Worm (Caenorhabditis elegans) whole organism, midembryonic: Measurements from ENCODE around the gene rcd-1.

ENCODE experiments used
- T22C8.4 ChIP-seq: fragments of 200-800 bp; sonication (Bioruptor generic); IDR thresholded peaks from 2 replicates; pipeline ENCODE4 v1.3.6; 2022; ENCODE audit warnings: missing genetic modification characterization, missing compliant biosample characterization
- cog-1 ChIP-seq: sonication (generic microtip); optimal IDR thresholded peaks from 2 replicates; lab custom pipeline; 2016; ENCODE audit warnings: missing genetic modification characterization, missing compliant biosample characterization
- flt-1 ChIP-seq: fragments of 200-800 bp; sonication (Bioruptor generic); IDR thresholded peaks from 2 replicates; pipeline ENCODE4 v1.3.6; 2022; ENCODE audit warnings: missing genetic modification characterization, missing compliant biosample characterization
- klf-2 ChIP-seq: fragments of 200-800 bp; sonication (Bioruptor generic); conservative IDR thresholded peaks from 2 replicates; pipeline ENCODE4 v1.3.6; 2022; ENCODE audit warnings: missing genetic modification reagents, missing genetic modification characterization, missing compliant biosample characterization
- med-1 ChIP-seq: sonication (generic microtip); optimal IDR thresholded peaks from 2 replicates; lab custom pipeline; 2017; ENCODE audit warnings: missing genetic modification characterization, mild to moderate bottlenecking, missing compliant biosample characterization, antibody characterized with exemption, missing genetic modification reagents; ENCODE audit not compliant: insufficient read depth
- ref-1 ChIP-seq: fragments of 200-800 bp; sonication (Bioruptor generic); conservative IDR thresholded peaks from 2 replicates; pipeline ENCODE4 v1.3.6; 2022; ENCODE audit warnings: missing genetic modification reagents, missing genetic modification characterization, missing compliant biosample characterization
- tab-1 ChIP-seq: fragments of 200-800 bp; sonication (Bioruptor generic); IDR thresholded peaks from 2 replicates; pipeline ENCODE4 v1.3.6; 2022; ENCODE audit warnings: missing genetic modification characterization, missing compliant biosample characterization
- ztf-23 ChIP-seq: fragments of 200-800 bp; sonication (Bioruptor generic); IDR thresholded peaks from 2 replicates; pipeline ENCODE4 v1.3.6; 2022; ENCODE audit warnings: missing genetic modification reagents, missing genetic modification characterization, missing compliant biosample characterization
- ztf-29 ChIP-seq: fragments of 200-800 bp; sonication (Bioruptor generic); IDR thresholded peaks from 2 replicates; pipeline ENCODE4 v1.3.6; 2022; ENCODE audit warnings: missing genetic modification reagents, missing genetic modification characterization, missing compliant biosample characterization

Gene rcd-1

DNA sequence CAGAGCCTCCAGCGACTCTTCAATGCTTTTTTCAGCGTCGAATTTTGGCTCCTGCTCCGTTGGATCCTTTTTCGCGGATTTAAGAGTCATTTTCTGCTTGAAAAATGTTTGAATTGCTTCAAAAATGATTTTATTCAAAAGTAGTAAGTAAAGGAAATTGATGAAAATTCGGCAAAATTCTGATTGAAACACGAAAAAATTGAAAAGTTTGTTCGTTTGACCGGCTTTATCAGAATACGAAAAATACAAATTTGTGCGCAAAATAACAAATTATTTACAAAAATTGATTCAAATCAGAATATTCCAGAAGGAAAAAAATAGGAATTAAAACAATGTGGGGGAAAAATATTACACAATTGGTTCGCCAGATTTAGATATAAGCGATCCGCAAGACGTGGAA lies 53.3 kb downstream of the rcd-1 start, which contains the start of gene F54D10.4:
TSS of gene F54D10.4 (minus strand) at position 101 of the 400 bp plus-strand sequence.
- TF ChIP-seq klf-2 (GFP tag; lab: Robert Waterston, UW) (no peak), ref-1 (GFP tag; lab: Robert Waterston, UW) (no peak), flt-1 (GFP tag; lab: Robert Waterston, UW) (no peak), T22C8.4 (no peak), ztf-29 (GFP tag; lab: Robert Waterston, UW) (no peak), med-1 (GFP tag; lab: Kevin White, UChicago) (no peak), tab-1 (GFP tag; lab: Robert Waterston, UW) (no peak), ztf-23 (GFP tag; lab: Robert Waterston, UW) (no peak), cog-1 (tag; lab: Kevin White, UChicago) (no peak)
